Fruit fly (Drosophila melanogaster): ENCODE data around the gene CG42821.

Gene CG42821

dm6 chr3R:17412458-17413127 is at the start of gene CG42821:
CG42821 (plus strand) TSS chr3R:17413077.
- TF ChIP-seq CG8478 (optimal IDR thresholded peaks at IDR 0.05) (no peak), CTCF (optimal IDR thresholded peaks at IDR 0.05) (no peak)

dm6 chr3R:17366023-17366422 is 46.9 kb upstream of the CG42821 start, which contains the start of gene beat-IIa:
beat-IIa (minus strand) TSS chr3R:17366119.
- TF ChIP-seq CG8478 (optimal IDR thresholded peaks at IDR 0.05), result no peak
- TF ChIP-seq CTCF (optimal IDR thresholded peaks at IDR 0.05), result no peak

dm6 chr3R:17371094-17371493 is 41.8 kb upstream of the CG42821 start:
- no peak for TF ChIP-seq CTCF (optimal IDR thresholded peaks at IDR 0.05)
- no peak for TF ChIP-seq CG8478 (optimal IDR thresholded peaks at IDR 0.05)

- TF ChIP-seq CG8478 (optimal IDR thresholded peaks at IDR 0.05) (no peak), CTCF (optimal IDR thresholded peaks at IDR 0.05) (no peak)
These were observed 35.4 kb upstream of the CG42821 start for dm6 chr3R:17377503-17377902.

dm6 chr3R:17379051-17379450 is 33.8 kb upstream of the CG42821 start:
- no peak for TF ChIP-seq CG8478 (optimal IDR thresholded peaks at IDR 0.05)
- no peak for TF ChIP-seq CTCF (optimal IDR thresholded peaks at IDR 0.05)

dm6 chr3R:17379742-17380141 is 33.1 kb upstream of the CG42821 start, which contains the start of gene lute:
lute (plus strand) TSS chr3R:17379944.
- no peak for TF ChIP-seq CTCF (optimal IDR thresholded peaks at IDR 0.05)

dm6 chr3R:17381916-17382315 is 31.0 kb upstream of the CG42821 start:
- TF ChIP-seq CG8478 (optimal IDR thresholded peaks at IDR 0.05), result no peak
- TF ChIP-seq CTCF (optimal IDR thresholded peaks at IDR 0.05), result no peak

dm6 chr3R:17385329-17386019 is 27.4 kb upstream of the CG42821 start:
- TF ChIP-seq CTCF (optimal IDR thresholded peaks at IDR 0.05), result peak in 1 of 2 experiments; percentile 12
- TF ChIP-seq CG8478 (optimal IDR thresholded peaks at IDR 0.05), result no peak

- TF ChIP-seq CTCF (optimal IDR thresholded peaks at IDR 0.05) (no peak), CG8478 (optimal IDR thresholded peaks at IDR 0.05) (no peak)
These were observed 26.6 kb upstream of the CG42821 start for dm6 chr3R:17386168-17386819.

- no peak for TF ChIP-seq CG8478 (optimal IDR thresholded peaks at IDR 0.05)
- no peak for TF ChIP-seq CTCF (optimal IDR thresholded peaks at IDR 0.05)
These were observed 21.5 kb upstream of the CG42821 start, which contains the start of the genes Brf and sds22 for dm6 chr3R:17391313-17391845. Brf (minus strand) TSS chr3R:17391337. sds22 (plus strand) TSS chr3R:17391594.

- TF ChIP-seq CG8478 (optimal IDR thresholded peaks at IDR 0.05), result no peak
- no peak for TF ChIP-seq CTCF (optimal IDR thresholded peaks at IDR 0.05)
These were observed 18.3 kb upstream of the CG42821 start, which contains the start of gene CREG for dm6 chr3R:17394318-17395188. CREG (minus strand) TSS chr3R:17394640.

dm6 chr3R:17400102-17400501 is 12.8 kb upstream of the CG42821 start:
- no peak for TF ChIP-seq CTCF (optimal IDR thresholded peaks at IDR 0.05)
- TF ChIP-seq CG8478 (optimal IDR thresholded peaks at IDR 0.05), result no peak

dm6 chr3R:17400675-17401118 is 12.2 kb upstream of the CG42821 start:
- TF ChIP-seq CG8478 (optimal IDR thresholded peaks at IDR 0.05) (no peak), CTCF (optimal IDR thresholded peaks at IDR 0.05) (no peak)

dm6 chr3R:17401289-17401752 is 11.6 kb upstream of the CG42821 start:
- TF ChIP-seq CTCF (optimal IDR thresholded peaks at IDR 0.05) (peak; percentile 38 to 43), CG8478 (optimal IDR thresholded peaks at IDR 0.05) (no peak)
